Worm (Caenorhabditis elegans): ENCODE measurements around the gene meg-4.
"Not testable (repeated sequence)": the region's sequence is repeated elsewhere in the genome, so short reads cannot be mapped to it uniquely, and the experiment has no call there.

Gene meg-4

ce11 chrX:1667056-1667455, 15.7 kb upstream of the meg-4 start:
- TF ChIP-seq lin-35 (GFP tag; optimal IDR thresholded peaks at IDR 0.05) (no peak), efl-1 (optimal IDR thresholded peaks at IDR 0.05) (no peak), efl-1 (GFP tag; optimal IDR thresholded peaks at IDR 0.05 in 1 of 2) (peak in 1 of 2 experiments; percentile 33)

- TF ChIP-seq C04F5.9 (tag; optimal IDR thresholded peaks at IDR 0.05) (no peak), efl-1 (optimal IDR thresholded peaks at IDR 0.05) (no peak), efl-1 (GFP tag; optimal IDR thresholded peaks at IDR 0.05 in 1 of 2) (peak in 1 of 2 experiments; percentile 29), fkh-4 (tag; optimal IDR thresholded peaks at IDR 0.05; ENCODE audit: borderline replicate concordance) (no peak), ceh-8 (GFP tag; optimal IDR thresholded peaks at IDR 0.05) (no peak)
These were observed 14.0 kb upstream of the meg-4 start, which contains the start of gene R09H3.3 for ce11 chrX:1668748-1669147. Gene R09H3.3 (minus strand): TSS chrX:1668848.

ce11 chrX:1674056-1674455, 8.7 kb upstream of the meg-4 start, which contains the start of gene tbx-31:
Gene tbx-31 (minus strand): TSS chrX:1674156.
- no peak for TF ChIP-seq ceh-88 (GFP tag; IDR thresholded peaks at IDR 0.05)
- no peak for TF ChIP-seq nhr-28 (tag; optimal IDR thresholded peaks at IDR 0.05)
- TF ChIP-seq snu-23 (GFP tag; optimal IDR thresholded peaks at IDR 0.05), result no peak

- TF ChIP-seq efl-1 (optimal IDR thresholded peaks at IDR 0.05), result no peak
- peak in 1 of 2 experiments; percentile 66 for TF ChIP-seq efl-1 (GFP tag; optimal IDR thresholded peaks at IDR 0.05 in 1 of 2)
- no peak for TF ChIP-seq zag-1 (tag; optimal IDR thresholded peaks at IDR 0.05)
These were observed 6.9 kb upstream of the meg-4 start for ce11 chrX:1675879-1676278.

ce11 chrX:1678021-1678420, 4.7 kb upstream of the meg-4 start, which contains the start of gene fbxa-170:
Gene fbxa-170 (minus strand): TSS chrX:1678121.
- no peak for TF ChIP-seq sup-37 (GFP tag; optimal IDR thresholded peaks at IDR 0.05)
- no peak for TF ChIP-seq nhr-20 (tag; optimal IDR thresholded peaks at IDR 0.05)
- TF ChIP-seq nhr-71 (tag; optimal IDR thresholded peaks at IDR 0.05), result no peak
- no peak for TF ChIP-seq nhr-77 (tag; optimal IDR thresholded peaks at IDR 0.05)
- no peak for TF ChIP-seq unc-62 (GFP tag; optimal IDR thresholded peaks at IDR 0.05)
- TF ChIP-seq lin-14 (GFP tag; optimal IDR thresholded peaks at IDR 0.05), result no peak
- TF ChIP-seq fkh-10 (GFP tag; optimal IDR thresholded peaks at IDR 0.05), result no peak
- no peak for TF ChIP-seq hpl-2 (GFP tag; optimal IDR thresholded peaks at IDR 0.05)
- no peak for TF ChIP-seq ztf-4 (tag; optimal IDR thresholded peaks at IDR 0.05)
- no peak for TF ChIP-seq efl-1 (optimal IDR thresholded peaks at IDR 0.05)
- no peak for TF ChIP-seq efl-1 (GFP tag; optimal IDR thresholded peaks at IDR 0.05 in 1 of 2)
- no peak for TF ChIP-seq elt-2 (tag; optimal IDR thresholded peaks at IDR 0.05)
- no peak for TF ChIP-seq nhr-237 (tag; optimal IDR thresholded peaks at IDR 0.05)
- TF ChIP-seq sptf-1 (tag; optimal IDR thresholded peaks at IDR 0.05), result no peak
- no peak for TF ChIP-seq Y116A8C.19 (tag; optimal IDR thresholded peaks at IDR 0.05; ENCODE audit: borderline replicate concordance)

- not testable (repeated sequence) for TF ChIP-seq egl-13 (tag; optimal IDR thresholded peaks at IDR 0.05); nhr-77 (tag; optimal IDR thresholded peaks at IDR 0.05); efl-3 (GFP tag; optimal IDR thresholded peaks at IDR 0.05)
These were observed 4.3 kb downstream of the meg-4 start, which contains the start of gene C36C9.11 for ce11 chrX:1687079-1687478. Gene C36C9.11 (plus strand): TSS chrX:1687379.

- TF ChIP-seq lin-15B (tag; optimal IDR thresholded peaks at IDR 0.05); mef-2 (tag; optimal IDR thresholded peaks at IDR 0.05); ceh-63 (GFP tag; optimal IDR thresholded peaks at IDR 0.05): not testable (repeated sequence)
These were observed 7.2 kb downstream of the meg-4 start, which contains the start of gene C36C9.12 for ce11 chrX:1689996-1690395. Gene C36C9.12 (minus strand): TSS chrX:1690096.

- not testable (repeated sequence) for TF ChIP-seq ceh-63 (GFP tag; optimal IDR thresholded peaks at IDR 0.05); nhr-237 (tag; optimal IDR thresholded peaks at IDR 0.05); nhr-90 (tag; optimal IDR thresholded peaks at IDR 0.05; ENCODE audit: poor library complexity)
These were observed 8.1 kb downstream of the meg-4 start, which contains the start of gene C36C9.6 for ce11 chrX:1690894-1691293. Gene C36C9.6 (minus strand): TSS chrX:1690994.

All from whole organism, L1 larva.